Fruit fly (Drosophila melanogaster): ENCODE results near the gene jvl.

Gene jvl

DNA sequence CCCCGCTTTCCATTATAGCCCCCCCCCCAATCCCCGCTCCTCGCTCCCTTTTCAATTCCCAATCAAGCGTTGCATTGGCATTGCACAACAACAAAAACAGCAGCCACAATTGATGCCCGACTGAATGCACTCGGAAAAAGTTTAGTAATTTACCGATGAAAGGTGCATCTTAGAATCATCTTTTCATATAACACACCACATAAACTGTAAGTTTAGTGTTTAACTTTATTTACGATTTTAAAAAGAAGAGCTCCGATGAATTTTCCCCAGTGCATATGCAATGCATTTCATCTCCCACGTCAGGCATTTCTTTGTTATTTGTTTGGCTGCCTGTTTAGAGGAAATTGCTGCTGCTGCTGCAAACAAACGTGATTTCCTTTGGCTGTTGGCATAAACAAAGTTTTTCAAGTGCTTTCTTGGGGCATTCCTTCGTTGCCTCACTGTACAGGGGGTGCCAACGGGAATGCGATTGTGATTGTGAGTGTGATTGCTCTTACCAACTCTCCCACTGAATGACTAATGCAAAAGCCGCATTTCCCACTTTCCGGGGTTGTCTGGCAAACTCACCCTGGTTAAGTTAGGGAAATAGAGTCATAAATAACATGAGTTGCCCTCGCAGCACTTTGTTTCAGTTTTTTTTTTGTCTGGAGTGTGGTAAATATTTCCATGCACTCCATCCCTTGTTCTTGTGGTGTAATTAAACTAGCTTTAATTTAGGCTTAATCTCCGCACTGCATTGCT lies 49.0 kb upstream of the jvl start (continued):
- TF ChIP-seq bab2 (GFP tag; optimal IDR thresholded peaks at IDR 0.05), result peak; percentile 38
- TF ChIP-seq CG7839 (tag; optimal IDR thresholded peaks at IDR 0.05), result peak; percentile 70
- TF ChIP-seq CG8359 (GFP tag; optimal IDR thresholded peaks at IDR 0.05; ENCODE audit: borderline replicate concordance), result peak; percentile 29
- peak; percentile 56 for TF ChIP-seq oc (tag; optimal IDR thresholded peaks at IDR 0.05)
- TF ChIP-seq Sox102F (GFP tag; optimal IDR thresholded peaks at IDR 0.05), result peak; percentile 85
- peak; percentile 83 for TF ChIP-seq CG15601 (tag; optimal IDR thresholded peaks at IDR 0.05)
- TF ChIP-seq Ada2b (GFP tag; IDR thresholded peaks at IDR 0.05), result peak; percentile 43; the same call in 1 of the 2 replicates
- peak; percentile 59 for TF ChIP-seq tio (GFP tag; optimal IDR thresholded peaks at IDR 0.05)
- no peak for TF ChIP-seq lov (optimal IDR thresholded peaks at IDR 0.05)
- TF ChIP-seq lov (GFP tag; IDR thresholded peaks at IDR 0.05), result peak; percentile 84; the same call in 2 of the 3 replicates
- no peak for TF ChIP-seq exex (tag; optimal IDR thresholded peaks at IDR 0.05)
- no peak for TF ChIP-seq CG2120 (GFP tag; optimal IDR thresholded peaks at IDR 0.05)
- peak; percentile 30 for TF ChIP-seq cato (GFP tag; optimal IDR thresholded peaks at IDR 0.05; ENCODE audit: borderline replicate concordance)
- TF ChIP-seq stwl (tag; optimal IDR thresholded peaks at IDR 0.05), result no peak
- TF ChIP-seq CG34422 (GFP tag; IDR thresholded peaks at IDR 0.05), result 0 out of 3 replicates have a peak, but pooled peaks have one; percentile 50
- peak; percentile 60 for TF ChIP-seq Abd-B (GFP tag; optimal IDR thresholded peaks at IDR 0.05)
- peak; percentile 58; the same call in 1 of the 2 replicates for TF ChIP-seq CG5953 (GFP tag; IDR thresholded peaks at IDR 0.05)
- TF ChIP-seq Hmx (GFP tag; optimal IDR thresholded peaks at IDR 0.05), result no peak
- peak; percentile 2 for TF ChIP-seq CG8290 (GFP tag; optimal IDR thresholded peaks at IDR 0.05)
- peak in 1 of 2 experiments; percentile 0 for TF ChIP-seq CG8290 (tag; optimal IDR thresholded peaks at IDR 0.05)
- peak; percentile 7 for TF ChIP-seq corto (GFP tag; optimal IDR thresholded peaks at IDR 0.05)
- no peak for TF ChIP-seq fru (optimal IDR thresholded peaks at IDR 0.05)
- no peak for TF ChIP-seq Tbp (GFP tag; optimal IDR thresholded peaks at IDR 0.05)
- no peak for TF ChIP-seq Nf-YC (tag; optimal IDR thresholded peaks at IDR 0.05)
- no peak for TF ChIP-seq vnd (GFP tag; IDR thresholded peaks at IDR 0.05; ENCODE audit: partially characterized antibody)
- no peak for TF ChIP-seq Bgb (GFP tag; IDR thresholded peaks at IDR 0.05; ENCODE audit: partially characterized antibody)
- peak; percentile 13 for TF ChIP-seq p53 (GFP tag; optimal IDR thresholded peaks at IDR 0.05)
- TF ChIP-seq ap (GFP tag; IDR thresholded peaks at IDR 0.05), result peak; percentile 30; the same call in 1 of the 2 replicates
- no peak for TF ChIP-seq hkb (optimal IDR thresholded peaks at IDR 0.05)
- peak; percentile 56; the same call in 1 of the 2 replicates for TF ChIP-seq hkb (GFP tag; IDR thresholded peaks at IDR 0.05)
- TF ChIP-seq CG33213 (GFP tag; optimal IDR thresholded peaks at IDR 0.05), result peak; percentile 6
- TF ChIP-seq Sry-β (GFP tag; optimal IDR thresholded peaks at IDR 0.05), result peak; percentile 43
- no peak for TF ChIP-seq gcm2 (GFP tag; optimal IDR thresholded peaks at IDR 0.05)
- TF ChIP-seq dysf (GFP tag; IDR thresholded peaks at IDR 0.05), result peak; percentile 24; the same call in 1 of the 3 replicates
- no peak for TF ChIP-seq zen2 (GFP tag; IDR thresholded peaks at IDR 0.05; ENCODE audit: partially characterized antibody)
- peak; percentile 65 for TF ChIP-seq pum (GFP tag; optimal IDR thresholded peaks at IDR 0.05)
- TF ChIP-seq Med (GFP tag), result peak; percentile 85
- no peak for TF ChIP-seq mirr (GFP tag; optimal IDR thresholded peaks at IDR 0.05)
- peak; percentile 31 for TF ChIP-seq Fer3 (tag; optimal IDR thresholded peaks at IDR 0.05)
- peak in 1 of 2 experiments; percentile 45 for TF ChIP-seq Hr78 (GFP tag; optimal IDR thresholded peaks at IDR 0.05)
- peak; percentile 67 for TF ChIP-seq CG12219 (GFP tag; optimal IDR thresholded peaks at IDR 0.05)
- TF ChIP-seq NC2α (GFP tag; optimal IDR thresholded peaks at IDR 0.05), result peak; percentile 49
- TF ChIP-seq fd3F (GFP tag; optimal IDR thresholded peaks at IDR 0.05), result no peak
- TF ChIP-seq CG4617 (GFP tag; optimal IDR thresholded peaks at IDR 0.05; ENCODE audit: borderline replicate concordance), result no peak
- peak; percentile 29 for TF ChIP-seq CG18476 (GFP tag; optimal IDR thresholded peaks at IDR 0.05)
- TF ChIP-seq Atf6 (GFP tag; IDR thresholded peaks at IDR 0.05), result no peak
- peak; percentile 64 for TF ChIP-seq CG33557 (GFP tag; optimal IDR thresholded peaks at IDR 0.05)
- peak; percentile 5 for TF ChIP-seq odd (GFP tag; optimal IDR thresholded peaks at IDR 0.05)
- no peak for TF ChIP-seq Gsc (GFP tag; IDR thresholded peaks at IDR 0.05)

Data from whole organism, embryonic.